Worm (Caenorhabditis elegans): Measurements from ENCODE around the gene cgh-1.

DNA sequence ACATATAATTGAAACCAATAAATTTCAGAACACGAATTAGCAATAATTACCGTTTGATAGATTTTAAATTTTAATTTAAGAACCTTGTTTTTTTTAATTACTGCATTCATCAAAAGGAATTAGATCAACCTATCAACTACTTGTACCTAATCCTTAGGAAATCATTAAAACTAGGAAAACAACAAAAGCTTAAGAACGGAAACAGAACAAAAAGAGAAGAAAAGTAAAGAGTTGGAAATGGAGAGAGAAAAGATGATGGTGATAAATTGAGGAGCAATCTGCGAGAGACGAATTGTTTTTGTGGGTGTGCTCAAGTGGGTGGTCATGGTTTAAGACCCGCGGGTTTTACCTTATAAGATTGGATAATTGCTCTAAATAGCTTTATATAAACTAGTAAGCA, 37.7 kb upstream of the cgh-1 start:
- no peak for TF ChIP-seq him-1 (tag; optimal IDR thresholded peaks at IDR 0.05)
- no peak for TF ChIP-seq W03F9.2 (tag; optimal IDR thresholded peaks at IDR 0.05)

All from whole organism, L4/young adult.